Fruit fly (Drosophila melanogaster) whole organism: Measurements from ENCODE around the gene CG6013.

ENCODE experiments used
- CG8478 ChIP-seq: fragments of >200 bp; optimal IDR thresholded peaks from 2 replicates; lab custom pipeline; 2018; ENCODE audit warnings: inconsistent platforms
- usp ChIP-seq: fragments of >200 bp; optimal IDR thresholded peaks from 2 replicates; lab custom pipeline; 2017; ENCODE audit warnings: missing biosample characterization, missing genetic modification characterization, mixed read lengths

- TF ChIP-seq CG8478 (lab: Kevin White, UChicago) (no peak), usp (GFP tag; lab: Kevin White, UChicago) (no peak)
Observed at dm6 chr3R:18985114-18985785, 46.1 kb upstream of the CG6013 start.
